Fruit fly (Drosophila melanogaster) whole organism, embryonic: ENCODE measurements around the gene und.

Experiments used
- Ada2b ChIP-seq: fragments of 200-800 bp; sonication (Bioruptor generic); IDR thresholded peaks from 2 replicates; pipeline ENCODE4 v1.3.6; 2022; ENCODE audit warnings: missing biosample characterization, missing genetic modification characterization
- C15 ChIP-seq: fragments of 200-800 bp; sonication (Bioruptor generic); IDR thresholded peaks from 3 replicates; pipeline ENCODE4 v1.3.6; 2022; ENCODE audit warnings: missing biosample characterization, missing genetic modification characterization
- CG10543 ChIP-seq: fragments of 200-800 bp; sonication (Bioruptor generic); optimal IDR thresholded peaks from 3 replicates; lab custom pipeline; 2017; ENCODE audit warnings: missing biosample characterization, mild to moderate bottlenecking, missing genetic modification characterization, moderate library complexity
- CG10654 ChIP-seq: fragments of 200-800 bp; sonication (Bioruptor generic); optimal IDR thresholded peaks from 2 replicates; lab custom pipeline; 2016; ENCODE audit warnings: missing biosample characterization, missing genetic modification characterization
- CG12104 ChIP-seq: fragments of 200-800 bp; sonication (Bioruptor generic); optimal IDR thresholded peaks from 3 replicates; lab custom pipeline; 2016; ENCODE audit warnings: missing biosample characterization, missing genetic modification characterization
- CG12744 ChIP-seq: fragments of 200-800 bp; sonication (Bioruptor generic); optimal IDR thresholded peaks from 2 replicates; lab custom pipeline; 2016; ENCODE audit warnings: missing biosample characterization, missing genetic modification characterization
- CG17361 ChIP-seq: fragments of 200-800 bp; sonication (Bioruptor generic); IDR thresholded peaks from 3 replicates; pipeline ENCODE4 v1.3.6; 2022; ENCODE audit warnings: missing biosample characterization, missing genetic modification characterization
- CG1792 ChIP-seq: fragments of 200-800 bp; sonication (Bioruptor generic); optimal IDR thresholded peaks from 2 replicates; lab custom pipeline; 2016; ENCODE audit warnings: missing biosample characterization, missing genetic modification characterization
- CG1832 ChIP-seq: fragments of 200-800 bp; sonication (Bioruptor generic); optimal IDR thresholded peaks from 2 replicates; lab custom pipeline; 2017; ENCODE audit warnings: missing biosample characterization, mild to moderate bottlenecking, missing genetic modification characterization, inconsistent platforms
- CG18619 ChIP-seq: fragments of 200-800 bp; sonication (Bioruptor generic); optimal IDR thresholded peaks from 3 replicates; lab custom pipeline; 2017; ENCODE audit warnings: missing biosample characterization, mild to moderate bottlenecking, missing genetic modification characterization
- CG2116 ChIP-seq: fragments of 200-800 bp; sonication (Bioruptor generic); optimal IDR thresholded peaks from 3 replicates; lab custom pipeline; 2018; ENCODE audit warnings: missing biosample characterization, mild to moderate bottlenecking, missing genetic modification characterization
- CG2129 ChIP-seq: fragments of 200-800 bp; sonication (Bioruptor generic); IDR thresholded peaks from 2 replicates; pipeline ENCODE4 v1.3.6; 2022; ENCODE audit warnings: missing biosample characterization, missing genetic modification characterization; ENCODE audit not compliant: partially characterized antibody
- CG30403 ChIP-seq: fragments of 200-800 bp; sonication (Bioruptor generic); optimal IDR thresholded peaks from 3 replicates; lab custom pipeline; 2016; ENCODE audit warnings: missing biosample characterization, missing genetic modification characterization
- CG30431 ChIP-seq: fragments of 200-800 bp; sonication (Bioruptor generic); optimal IDR thresholded peaks from 2 replicates; lab custom pipeline; 2017; ENCODE audit warnings: missing biosample characterization, missing genetic modification characterization
- CG42726 ChIP-seq: fragments of 200-800 bp; sonication (Bioruptor generic); IDR thresholded peaks from 2 replicates; pipeline ENCODE4 v1.3.6; 2022; ENCODE audit warnings: missing biosample characterization, missing genetic modification characterization; ENCODE audit not compliant: partially characterized antibody
- CG6791 ChIP-seq: fragments of 200-800 bp; sonication (Bioruptor generic); IDR thresholded peaks from 3 replicates; pipeline ENCODE4 v1.3.6; 2022; ENCODE audit warnings: missing biosample characterization, missing genetic modification characterization; ENCODE audit not compliant: partially characterized antibody
- CG7357 ChIP-seq: fragments of 200-800 bp; sonication (Bioruptor generic); IDR thresholded peaks from 3 replicates; pipeline ENCODE4 v1.3.6; 2022; ENCODE audit warnings: missing biosample characterization, missing genetic modification characterization
- CG9727 ChIP-seq: fragments of 200-800 bp; sonication (Bioruptor generic); optimal IDR thresholded peaks from 3 replicates; lab custom pipeline; 2017; ENCODE audit warnings: missing biosample characterization, mild to moderate bottlenecking, missing genetic modification characterization
- Camta ChIP-seq: fragments of 200-800 bp; sonication (Bioruptor generic); optimal IDR thresholded peaks from 2 replicates; lab custom pipeline; 2016; ENCODE audit warnings: missing biosample characterization, missing genetic modification characterization
- Dip2 ChIP-seq: fragments of 200-800 bp; sonication (Bioruptor generic); IDR thresholded peaks from 2 replicates; pipeline ENCODE4 v1.3.6; 2022; ENCODE audit warnings: missing biosample characterization, missing genetic modification characterization
- E2f2 ChIP-seq: fragments of 200-800 bp; sonication (Bioruptor generic); IDR thresholded peaks from 2 replicates; pipeline ENCODE4 v1.3.6; 2022; ENCODE audit warnings: missing biosample characterization, missing genetic modification characterization
- Ets97D ChIP-seq: fragments of 200-800 bp; sonication (Bioruptor generic); optimal IDR thresholded peaks from 3 replicates; lab custom pipeline; 2016; ENCODE audit warnings: missing biosample characterization, missing genetic modification characterization
- HLH54F ChIP-seq: fragments of 200-800 bp; sonication (Bioruptor generic); optimal IDR thresholded peaks from 3 replicates; lab custom pipeline; 2016; ENCODE audit warnings: missing biosample characterization, missing genetic modification characterization
- HmgZ ChIP-seq: fragments of 200-800 bp; sonication (Bioruptor generic); optimal IDR thresholded peaks from 2 replicates; lab custom pipeline; 2018; ENCODE audit warnings: missing biosample characterization, mild to moderate bottlenecking, missing genetic modification characterization
- Hr3 ChIP-seq: fragments of 200-800 bp; sonication (Bioruptor generic); optimal IDR thresholded peaks from 3 replicates; lab custom pipeline; 2016; ENCODE audit warnings: missing biosample characterization, missing genetic modification characterization
- Mad ChIP-seq: fragments of 200-800 bp; sonication (Bioruptor generic); optimal IDR thresholded peaks from 2 replicates; lab custom pipeline; 2016; ENCODE audit warnings: missing biosample characterization, missing genetic modification characterization
- NC2β ChIP-seq: fragments of 200-800 bp; sonication (Bioruptor generic); optimal IDR thresholded peaks from 2 replicates; lab custom pipeline; 2016; ENCODE audit warnings: missing biosample characterization, missing genetic modification characterization
- PHDP ChIP-seq: fragments of 200-800 bp; sonication (Bioruptor generic); optimal IDR thresholded peaks from 3 replicates; lab custom pipeline; 2018; ENCODE audit warnings: missing biosample characterization, mild to moderate bottlenecking, missing genetic modification characterization, moderate library complexity
- Poxn ChIP-seq: fragments of 200-800 bp; sonication (Bioruptor generic); IDR thresholded peaks from 2 replicates; pipeline ENCODE4 v1.3.6; 2022; ENCODE audit warnings: missing biosample characterization, missing genetic modification characterization
- Xrp1 ChIP-seq: fragments of 200-800 bp; sonication (Bioruptor generic); IDR thresholded peaks from 2 replicates; pipeline ENCODE4 v1.3.6; 2022; ENCODE audit warnings: missing biosample characterization, missing genetic modification characterization
- abd-A ChIP-seq: fragments of 200-800 bp; sonication (Bioruptor generic); optimal IDR thresholded peaks from 3 replicates; lab custom pipeline; 2019; ENCODE audit warnings: missing biosample characterization, mild to moderate bottlenecking, missing genetic modification characterization, moderate library complexity
- amos ChIP-seq: fragments of 200-800 bp; sonication (Bioruptor generic); IDR thresholded peaks from 2 replicates; pipeline ENCODE4 v1.3.6; 2022; ENCODE audit warnings: missing biosample characterization, missing genetic modification characterization; ENCODE audit not compliant: partially characterized antibody
- dpn ChIP-seq, 2 experiments: fragments of 200-800 bp; sonication (Bioruptor generic); optimal IDR thresholded peaks; 3 replicates each; lab custom pipeline; 2016; ENCODE audit warnings: missing biosample characterization in 2 of 2, missing genetic modification characterization in 2 of 2
- fd64A ChIP-seq: fragments of 200-800 bp; sonication (Bioruptor generic); optimal IDR thresholded peaks from 3 replicates; lab custom pipeline; 2018; ENCODE audit warnings: missing biosample characterization, mild to moderate bottlenecking, missing genetic modification characterization
- hth ChIP-seq: fragments of >200 bp; optimal IDR thresholded peaks from 2 replicates; lab custom pipeline; 2017; ENCODE audit warnings: inconsistent platforms
- jumu ChIP-seq: fragments of 200-800 bp; sonication (Bioruptor generic); optimal IDR thresholded peaks from 3 replicates; lab custom pipeline; 2016; ENCODE audit warnings: missing biosample characterization, missing genetic modification characterization
- kah ChIP-seq: fragments of 200-800 bp; sonication (Bioruptor generic); optimal IDR thresholded peaks from 2 replicates; lab custom pipeline; 2018; ENCODE audit warnings: missing biosample characterization, mild to moderate bottlenecking, missing genetic modification characterization
- nmo ChIP-seq: fragments of 200-800 bp; sonication (Bioruptor generic); optimal IDR thresholded peaks from 2 replicates; lab custom pipeline; 2018; ENCODE audit warnings: missing biosample characterization, mild to moderate bottlenecking, missing genetic modification characterization, moderate library complexity
- pho ChIP-seq: fragments of 200-800 bp; sonication (Bioruptor generic); optimal IDR thresholded peaks from 2 replicates; lab custom pipeline; 2016; ENCODE audit warnings: missing biosample characterization, missing genetic modification characterization
- sens ChIP-seq: fragments of 200-800 bp; sonication (Bioruptor generic); peaks from one replicate; lab custom pipeline; 2016; ENCODE audit warnings: missing biosample characterization, missing genetic modification characterization
- seq ChIP-seq: fragments of 200-800 bp; sonication (Bioruptor generic); IDR thresholded peaks from 2 replicates; pipeline ENCODE4 v1.3.6; 2022; ENCODE audit warnings: missing biosample characterization, missing genetic modification characterization
- shn ChIP-seq: fragments of 200-800 bp; sonication (Bioruptor generic); optimal IDR thresholded peaks from 3 replicates; lab custom pipeline; 2016; ENCODE audit warnings: missing biosample characterization, missing genetic modification characterization
- sna ChIP-seq: fragments of 200-800 bp; sonication (Bioruptor generic); IDR thresholded peaks from 2 replicates; pipeline ENCODE4 v1.3.6; 2022; ENCODE audit warnings: missing biosample characterization, missing genetic modification characterization; ENCODE audit not compliant: partially characterized antibody
- sob ChIP-seq: fragments of 200-800 bp; sonication (Bioruptor generic); IDR thresholded peaks from 2 replicates; pipeline ENCODE4 v1.3.6; 2022; ENCODE audit warnings: missing biosample characterization, missing genetic modification characterization
- stc ChIP-seq: fragments of 200-800 bp; sonication (Bioruptor generic); IDR thresholded peaks from 2 replicates; pipeline ENCODE4 v1.3.6; 2022; ENCODE audit warnings: missing biosample characterization, missing genetic modification characterization
- sug ChIP-seq: fragments of 200-800 bp; optimal IDR thresholded peaks from 2 replicates; lab custom pipeline; 2019; ENCODE audit warnings: missing biosample characterization, mild to moderate bottlenecking, missing genetic modification characterization, moderate library complexity
- tio ChIP-seq: fragments of 200-800 bp; sonication (Bioruptor generic); optimal IDR thresholded peaks from 2 replicates; lab custom pipeline; 2017; ENCODE audit warnings: missing biosample characterization, missing genetic modification characterization, inconsistent platforms
- ttk ChIP-seq: fragments of 200-800 bp; sonication (Bioruptor generic); IDR thresholded peaks from 2 replicates; pipeline ENCODE4 v2.1.2; 2022; ENCODE audit warnings: missing biosample characterization, missing genetic modification characterization
- vfl ChIP-seq: fragments of 200-800 bp; sonication (Bioruptor generic); optimal IDR thresholded peaks from 2 replicates; lab custom pipeline; 2016; ENCODE audit warnings: missing biosample characterization, missing genetic modification characterization
- zen ChIP-seq: fragments of 200-800 bp; sonication (Bioruptor generic); optimal IDR thresholded peaks from 3 replicates; lab custom pipeline; 2018; ENCODE audit warnings: missing biosample characterization, mild to moderate bottlenecking, missing genetic modification characterization, moderate library complexity
- zfh1 ChIP-seq: fragments of 200-800 bp; sonication (Bioruptor generic); IDR thresholded peaks from 3 replicates; pipeline ENCODE4 v1.3.6; 2022; ENCODE audit warnings: missing biosample characterization, missing genetic modification characterization

Gene und

dm6 chr2L:9774980-9775628 is 11.9 kb downstream of the und start, which contains the start of the genes ppk11 and ppk16 (continued):
- TF ChIP-seq shn (GFP tag; lab: Kevin White, UChicago) (no peak), Xrp1 (GFP tag; lab: Robert Waterston, UW) (peak; percentile 77), seq (GFP tag; lab: Robert Waterston, UW) (peak; percentile 24; the same call in 1 of the 2 replicates), CG30431 (no peak), ttk (GFP tag; lab: Robert Waterston, UW) (no peak), jumu (GFP tag; lab: Kevin White, UChicago) (no peak), CG10543 (GFP tag; lab: Kevin White, UChicago) (no peak), CG6791 (no peak), vfl (no peak), C15 (no peak), E2f2 (GFP tag; lab: Robert Waterston, UW) (0 out of 2 replicates have a peak, but pooled peaks have one; percentile 20), CG2129 (GFP tag; lab: Robert Waterston, UW) (no peak), sna (GFP tag; lab: Robert Waterston, UW) (no peak), CG9727 (GFP tag; lab: Kevin White, UChicago) (peak; percentile 49), zen (tag; lab: Kevin White, UChicago) (no peak), amos (GFP tag; lab: Robert Waterston, UW) (no peak), CG1792 (peak; percentile 37), CG42726 (no peak), CG7357 (GFP tag; lab: Robert Waterston, UW) (no peak), stc (GFP tag; lab: Robert Waterston, UW) (no peak), CG18619 (GFP tag; lab: Kevin White, UChicago) (no peak), tio (GFP tag; lab: Kevin White, UChicago) (peak; percentile 30), CG2116 (GFP tag; lab: Kevin White, UChicago) (peak; percentile 14), Ets97D (GFP tag; lab: Kevin White, UChicago) (no peak), CG17361 (GFP tag; lab: Robert Waterston, UW) (no peak), fd64A (GFP tag; lab: Kevin White, UChicago) (no peak), dpn (GFP tag; optimal IDR thresholded peaks at IDR 0.05; lab: Kevin White, UChicago) (peak in 1 of 2 experiments; percentile 38), Poxn (GFP tag; lab: Robert Waterston, UW) (no peak), hth (lab: Kevin White, UChicago) (no peak), HLH54F (GFP tag; lab: Kevin White, UChicago) (no peak), sug (tag; lab: Kevin White, UChicago) (no peak), Dip2 (GFP tag; lab: Robert Waterston, UW) (no peak), abd-A (tag; lab: Kevin White, UChicago) (no peak), sens (GFP tag; lab: Kevin White, UChicago) (peak; percentile 86), Ada2b (GFP tag; lab: Robert Waterston, UW) (no peak), zfh1 (0 out of 3 replicates have a peak, but pooled peaks have one; percentile 25), pho (GFP tag; lab: Kevin White, UChicago) (peak; percentile 32), PHDP (tag; lab: Kevin White, UChicago) (peak; percentile 46), CG10654 (GFP tag; lab: Kevin White, UChicago) (peak; percentile 12), Mad (GFP tag; lab: Kevin White, UChicago) (no peak), CG30403 (GFP tag; lab: Kevin White, UChicago) (no peak), kah (GFP tag; lab: Kevin White, UChicago) (no peak), HmgZ (tag; lab: Kevin White, UChicago) (no peak), Camta (GFP tag; lab: Kevin White, UChicago) (peak; percentile 23), sob (no peak), CG1832 (no peak), nmo (GFP tag; lab: Kevin White, UChicago) (no peak), Hr3 (no peak), CG12744 (GFP tag; lab: Kevin White, UChicago) (no peak), CG12104 (no peak), NC2β (peak; percentile 13)
